Fruit fly (Drosophila melanogaster) Kc167 (cell line): ENCODE results near the gene CG5910.

Source experiments
- Myc ChIP-seq: fragments of >200 bp; optimal IDR thresholded peaks from 2 replicates; lab custom pipeline; 2017; ENCODE audit warnings: missing external identifiers
- h ChIP-seq: fragments of >200 bp; optimal IDR thresholded peaks from 3 replicates; lab custom pipeline; 2018; ENCODE audit warnings: missing external identifiers

DNA sequence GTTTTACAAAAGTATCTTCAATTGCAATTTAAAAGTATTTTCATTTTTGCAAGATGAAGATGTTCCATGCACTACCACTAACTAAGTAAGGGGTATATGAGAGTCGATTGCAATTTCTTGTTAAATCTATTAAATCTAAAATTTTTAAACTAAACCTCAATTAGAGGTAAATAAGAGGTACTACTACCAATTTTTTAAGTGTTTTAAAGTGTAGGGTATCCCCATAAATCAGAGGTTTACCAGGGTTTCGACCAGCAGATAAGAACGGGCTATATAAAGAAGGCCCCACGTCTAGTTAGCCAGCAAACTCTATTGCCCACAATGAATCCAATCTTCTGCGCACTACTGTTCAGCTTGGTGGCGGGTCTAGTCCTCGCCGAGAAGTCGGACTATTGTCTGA, 18.2 kb downstream of the CG5910 start, which contains the start of gene mag:
- no peak for TF ChIP-seq h (lab: Kevin White, UChicago)
- no peak for TF ChIP-seq Myc (lab: Kevin White, UChicago)
